Worm (Caenorhabditis elegans): Measurements from ENCODE around the gene sluh-7.

DNA sequence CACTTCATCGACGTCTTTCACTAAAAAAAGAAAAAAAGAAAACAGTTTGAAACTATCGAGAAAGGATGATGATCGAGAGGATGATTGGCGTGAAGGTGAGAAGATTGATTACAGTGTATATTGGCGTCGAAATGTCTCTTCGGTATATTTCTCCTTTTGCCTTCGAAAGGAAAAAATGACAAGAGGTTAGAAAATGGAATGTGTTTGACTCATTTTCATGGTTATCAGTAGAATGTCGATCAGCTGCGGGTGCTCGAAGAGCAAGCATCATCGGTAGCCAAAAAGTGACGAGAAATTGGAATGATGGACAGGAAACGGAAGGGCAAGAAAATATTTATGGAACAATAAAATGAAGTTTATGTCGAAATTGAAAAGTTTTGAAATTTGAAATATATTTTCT lies 21.8 kb downstream of the sluh-7 start:
- TF ChIP-seq lin-11 (tag; optimal IDR thresholded peaks at IDR 0.05): no peak
- no peak for TF ChIP-seq C08G9.2 (tag; optimal IDR thresholded peaks at IDR 0.05)
- TF ChIP-seq rnt-1 (tag; optimal IDR thresholded peaks at IDR 0.05): no peak
- TF ChIP-seq zip-5 (tag; optimal IDR thresholded peaks at IDR 0.05): no peak

All from whole organism, late embryonic.